Fruit fly (Drosophila melanogaster): ENCODE data around the gene CG13674.

dm6 chr3L:8189234-8189633 is 29.5 kb downstream of the CG13674 start:
- no peak for TF ChIP-seq CG1602 (GFP tag; optimal IDR thresholded peaks at IDR 0.05)
- no peak for TF ChIP-seq CTCF (GFP tag; optimal IDR thresholded peaks at IDR 0.05)
- TF ChIP-seq CG15514 (GFP tag; optimal IDR thresholded peaks at IDR 0.05): no peak
- no peak for TF ChIP-seq Scr (GFP tag; IDR thresholded peaks at IDR 0.05; ENCODE audit: partially characterized antibody)
- no peak for TF ChIP-seq gcm2 (GFP tag; optimal IDR thresholded peaks at IDR 0.05)
- no peak for TF ChIP-seq gsb-n (tag; optimal IDR thresholded peaks at IDR 0.05)
- no peak for TF ChIP-seq lov (optimal IDR thresholded peaks at IDR 0.05)
- no peak for TF ChIP-seq lov (GFP tag; IDR thresholded peaks at IDR 0.05)
- TF ChIP-seq cato (GFP tag; optimal IDR thresholded peaks at IDR 0.05; ENCODE audit: borderline replicate concordance): no peak
- no peak for TF ChIP-seq CG10543 (GFP tag; optimal IDR thresholded peaks at IDR 0.05)
- TF ChIP-seq Myb (GFP tag; optimal IDR thresholded peaks at IDR 0.05): no peak
- TF ChIP-seq crol (GFP tag; IDR thresholded peaks at IDR 0.05): no peak
- TF ChIP-seq p53 (GFP tag; optimal IDR thresholded peaks at IDR 0.05): no peak
- TF ChIP-seq br (optimal IDR thresholded peaks at IDR 0.05): no peak

Measured in whole organism, embryonic.